Fruit fly (Drosophila melanogaster): Measurements from ENCODE around the gene Tsen54.

DNA sequence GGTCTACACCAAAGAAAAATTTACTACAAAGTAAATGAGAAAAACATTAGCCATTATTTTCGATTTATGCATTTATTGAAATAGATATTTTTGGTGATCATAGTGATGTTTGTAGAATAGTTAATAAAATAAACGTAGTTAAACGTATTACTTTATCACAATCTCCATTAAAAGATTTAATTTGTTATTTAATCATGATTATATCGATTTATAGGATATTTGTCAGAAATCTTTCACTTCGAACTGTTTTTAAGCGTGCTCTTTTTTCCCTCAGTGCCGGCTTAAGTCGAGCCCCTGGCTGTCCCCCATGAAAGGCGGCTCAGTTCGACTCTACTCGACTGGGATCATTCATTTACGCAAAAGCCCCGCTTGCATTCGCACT, 17.8 kb upstream of the Tsen54 start:
- TF ChIP-seq Eip75B (GFP tag; optimal IDR thresholded peaks at IDR 0.05) (no peak), net (GFP tag; optimal IDR thresholded peaks at IDR 0.05) (no peak), eg (GFP tag; IDR thresholded peaks at IDR 0.05) (0 out of 3 replicates have a peak, but pooled peaks have one; percentile 9), CG10631 (GFP tag; optimal IDR thresholded peaks at IDR 0.05) (no peak), CG8632 (GFP tag; optimal IDR thresholded peaks at IDR 0.05) (no peak), cyc (GFP tag; optimal IDR thresholded peaks at IDR 0.05) (no peak), Hr39 (GFP tag; optimal IDR thresholded peaks at IDR 0.05) (no peak), Sox14 (GFP tag; optimal IDR thresholded peaks at IDR 0.05) (no peak), Eip93F (GFP tag; optimal IDR thresholded peaks at IDR 0.05) (no peak)

Data from whole organism, prepupa.